Worm (Caenorhabditis elegans) whole organism, L2 larva: ENCODE results near the gene T25B9.4.

Experiments used
- F13H6.1 ChIP-seq: sonication (generic microtip); optimal IDR thresholded peaks from 2 replicates; lab custom pipeline; 2016; ENCODE audit warnings: missing genetic modification characterization, missing compliant biosample characterization
- blmp-1 ChIP-seq: sonication (generic microtip); optimal IDR thresholded peaks from 2 replicates; lab custom pipeline; 2017; ENCODE audit warnings: missing genetic modification characterization, mild to moderate bottlenecking, missing compliant biosample characterization, antibody characterized with exemption, moderate library complexity; ENCODE audit not compliant: insufficient read depth
- ceh-82 ChIP-seq: fragments of 150-350 bp; optimal IDR thresholded peaks from 2 replicates; lab custom pipeline; 2014; ENCODE audit warnings: missing biosample characterization, missing genetic modification characterization
- egl-27 ChIP-seq: sonication (generic microtip); optimal IDR thresholded peaks from 3 replicates; lab custom pipeline; 2017; ENCODE audit warnings: missing biosample characterization, missing genetic modification reagents, missing genetic modification characterization
- elt-1 ChIP-seq: fragments of 150-350 bp; optimal IDR thresholded peaks from 2 replicates; lab custom pipeline; 2014; ENCODE audit warnings: missing biosample characterization, missing genetic modification characterization
- elt-3 ChIP-seq: sonication (generic microtip); optimal IDR thresholded peaks from 2 replicates; lab custom pipeline; 2017; ENCODE audit warnings: missing biosample characterization, missing genetic modification characterization
- lin-39 ChIP-seq: fragments of 150-350 bp; optimal IDR thresholded peaks from 2 replicates; lab custom pipeline; 2014; ENCODE audit warnings: missing biosample characterization, missing genetic modification reagents, missing genetic modification characterization
- mbf-1 ChIP-seq: sonication (generic microtip); optimal IDR thresholded peaks from 2 replicates; lab custom pipeline; 2017; ENCODE audit warnings: missing biosample characterization, missing genetic modification characterization
- nhr-11 ChIP-seq: fragments of 150-350 bp; optimal IDR thresholded peaks from 2 replicates; lab custom pipeline; 2014; ENCODE audit warnings: missing biosample characterization, missing genetic modification characterization
- nhr-12 ChIP-seq: fragments of 150-350 bp; optimal IDR thresholded peaks from 2 replicates; lab custom pipeline; 2014; ENCODE audit warnings: missing biosample characterization, missing genetic modification characterization
- nhr-77 ChIP-seq: fragments of 150-350 bp; optimal IDR thresholded peaks from 2 replicates; lab custom pipeline; 2014; ENCODE audit warnings: missing biosample characterization, missing genetic modification characterization
- skn-1 ChIP-seq: sonication (generic microtip); optimal IDR thresholded peaks from 2 replicates; lab custom pipeline; 2017; ENCODE audit warnings: missing biosample characterization, missing genetic modification characterization
- ztf-1 ChIP-seq: fragments of 200-800 bp; sonication (Bioruptor generic); conservative IDR thresholded peaks from 2 replicates; pipeline ENCODE4 v1.3.6; 2022; ENCODE audit warnings: missing genetic modification characterization, missing compliant biosample characterization
- ztf-11 ChIP-seq: sonication (generic microtip); optimal IDR thresholded peaks from 2 replicates; lab custom pipeline; 2017; ENCODE audit warnings: missing biosample characterization, missing genetic modification characterization

DNA sequence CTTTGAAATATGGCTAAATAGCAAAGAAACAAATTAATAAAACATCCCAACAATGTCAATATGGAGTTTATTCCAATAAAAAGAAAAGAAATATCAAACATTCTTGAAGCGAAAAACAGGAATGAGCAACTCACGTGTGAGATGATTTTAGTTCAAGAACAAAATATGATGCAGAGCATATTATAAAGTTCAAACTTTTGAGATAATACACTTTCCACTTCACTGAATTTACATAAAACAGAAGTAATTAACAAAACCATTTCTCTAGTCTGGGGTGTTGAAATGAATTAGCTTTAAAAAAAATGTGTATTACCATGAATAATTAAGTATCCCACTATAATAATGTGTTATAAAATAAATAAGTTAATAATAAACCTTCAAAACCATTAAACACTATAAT lies 29.2 kb upstream of the T25B9.4 start, which contains the start of gene srd-7:
- no peak for TF ChIP-seq ztf-11 (tag; lab: Kevin White, UChicago)
- no peak for TF ChIP-seq elt-3 (tag; lab: Kevin White, UChicago)
- no peak for TF ChIP-seq egl-27 (tag; lab: Kevin White, UChicago)
- TF ChIP-seq nhr-11 (tag; lab: Kevin White, UChicago): no peak
- no peak for TF ChIP-seq ceh-82
- TF ChIP-seq mbf-1: no peak
- TF ChIP-seq blmp-1 (tag; lab: Kevin White, UChicago): no peak
- no peak for TF ChIP-seq F13H6.1 (tag; lab: Kevin White, UChicago)
- no peak for TF ChIP-seq nhr-12 (tag; lab: Kevin White, UChicago)
- no peak for TF ChIP-seq elt-1 (tag; lab: Kevin White, UChicago)
- no peak for TF ChIP-seq skn-1 (tag; lab: Kevin White, UChicago)
- TF ChIP-seq nhr-77: no peak
- no peak for TF ChIP-seq lin-39 (tag; lab: Kevin White, UChicago)
- TF ChIP-seq ztf-1 (GFP tag; lab: Robert Waterston, UW): no peak
